Fruit fly (Drosophila melanogaster): ENCODE data around the gene CG3309.

Gene CG3309

DNA sequence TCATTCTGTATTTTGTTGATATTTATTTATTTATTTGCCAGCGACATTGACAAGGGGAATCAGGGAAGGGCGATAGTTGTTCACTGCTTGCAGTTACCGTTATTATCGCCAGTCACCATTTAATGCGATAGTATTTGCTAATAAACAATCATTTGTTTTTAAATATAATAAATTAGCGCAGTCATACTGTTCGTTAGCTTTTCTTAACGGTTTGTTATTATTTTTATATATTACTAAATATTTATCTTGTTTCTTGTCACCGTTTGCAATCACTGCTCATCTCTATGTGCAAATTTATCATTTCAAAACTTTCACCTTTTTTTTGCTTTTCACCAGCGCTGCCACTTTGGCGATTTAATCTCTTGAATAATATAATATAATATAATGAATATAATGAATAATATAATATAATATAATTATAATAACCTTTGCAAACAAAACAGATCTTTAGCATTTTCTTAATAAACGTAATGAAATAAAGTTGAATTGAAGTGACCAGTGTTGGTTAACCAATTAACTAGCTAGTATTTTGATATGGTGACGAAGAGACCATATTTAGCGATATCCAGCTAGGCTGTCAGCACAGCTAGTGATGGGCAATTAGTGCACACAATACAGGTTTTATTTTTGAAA lies at the start of gene CG3309, which contains the start of gene XRCC1 (continued):
- TF ChIP-seq row (GFP tag; IDR thresholded peaks at IDR 0.05) (peak; percentile 93), al (GFP tag; IDR thresholded peaks at IDR 0.05) (peak; percentile 59), CG33557 (GFP tag; optimal IDR thresholded peaks at IDR 0.05) (peak; percentile 46), CG34422 (GFP tag; IDR thresholded peaks at IDR 0.05) (peak; percentile 78; the same call in 2 of the 3 replicates), ssp (GFP tag; IDR thresholded peaks at IDR 0.05) (peak; percentile 48; the same call in 1 of the 2 replicates), CG11093 (GFP tag; IDR thresholded peaks at IDR 0.05) (no peak), ro (GFP tag; IDR thresholded peaks at IDR 0.05) (no peak), CTCF (GFP tag; optimal IDR thresholded peaks at IDR 0.05) (no peak), bigmax (GFP tag; optimal IDR thresholded peaks at IDR 0.05) (no peak), stc (GFP tag; IDR thresholded peaks at IDR 0.05) (peak; percentile 48; the same call in 1 of the 2 replicates), zf30C (GFP tag; optimal IDR thresholded peaks at IDR 0.05) (no peak), fd96Cb (tag; optimal IDR thresholded peaks at IDR 0.05) (peak; percentile 23), CG12104 (GFP tag; optimal IDR thresholded peaks at IDR 0.05) (peak; percentile 19), CG16813 (GFP tag; IDR thresholded peaks at IDR 0.05; ENCODE audit: partially characterized antibody) (peak; percentile 96), lov (optimal IDR thresholded peaks at IDR 0.05) (no peak), lov (GFP tag; IDR thresholded peaks at IDR 0.05) (no peak), Adf1 (GFP tag; IDR thresholded peaks at IDR 0.05) (peak; percentile 38; the same call in 1 of the 2 replicates), dmrt11E (tag; optimal IDR thresholded peaks at IDR 0.05) (peak; percentile 58), CG13296 (GFP tag; optimal IDR thresholded peaks at IDR 0.05) (no peak), dati (GFP tag; IDR thresholded peaks at IDR 0.05) (no peak), CG16815 (GFP tag; optimal IDR thresholded peaks at IDR 0.05) (peak; percentile 23), H15 (GFP tag; IDR thresholded peaks at IDR 0.05) (peak; percentile 54; the same call in 1 of the 3 replicates), inv (GFP tag; IDR thresholded peaks at IDR 0.05; ENCODE audit: partially characterized antibody) (peak; percentile 86), Hr51 (GFP tag; optimal IDR thresholded peaks at IDR 0.05) (peak in 1 of 2 experiments; percentile 29), en (GFP tag; optimal IDR thresholded peaks at IDR 0.05) (no peak), CG43689 (GFP tag; IDR thresholded peaks at IDR 0.05) (no peak), CG10431 (GFP tag; optimal IDR thresholded peaks at IDR 0.05) (no peak), ATbp (GFP tag; optimal IDR thresholded peaks at IDR 0.05) (no peak), CG2712 (tag; optimal IDR thresholded peaks at IDR 0.05) (peak; percentile 71), CG34224 (GFP tag; IDR thresholded peaks at IDR 0.05; ENCODE audit: partially characterized antibody) (peak; percentile 65), CG9437 (GFP tag; optimal IDR thresholded peaks at IDR 0.05) (peak; percentile 36), p53 (GFP tag; optimal IDR thresholded peaks at IDR 0.05) (no peak), chinmo (GFP tag; IDR thresholded peaks at IDR 0.05; ENCODE audit: partially characterized antibody) (0 out of 4 replicates have a peak, but pooled peaks have one; percentile 18), gro (GFP tag; optimal IDR thresholded peaks at IDR 0.05) (no peak), HLH4C (GFP tag; IDR thresholded peaks at IDR 0.05; ENCODE audit: partially characterized antibody) (peak; percentile 82), CG11398 (GFP tag; optimal IDR thresholded peaks at IDR 0.05) (no peak), pita (GFP tag; optimal IDR thresholded peaks at IDR 0.05) (no peak), Hr39 (optimal IDR thresholded peaks at IDR 0.05) (no peak), Ets97D (GFP tag; optimal IDR thresholded peaks at IDR 0.05) (no peak), D (optimal IDR thresholded peaks at IDR 0.05) (no peak), D (GFP tag; optimal IDR thresholded peaks at IDR 0.05) (peak; percentile 8), HmgD (GFP tag; optimal IDR thresholded peaks at IDR 0.05) (no peak), BtbVII (GFP tag; optimal IDR thresholded peaks at IDR 0.05) (no peak), cas (GFP tag; IDR thresholded peaks at IDR 0.05) (no peak), oc (tag; optimal IDR thresholded peaks at IDR 0.05) (no peak), Hr78 (GFP tag; optimal IDR thresholded peaks at IDR 0.05) (no peak), Bdp1 (GFP tag; optimal IDR thresholded peaks at IDR 0.05) (no peak), sim (GFP tag; IDR thresholded peaks at IDR 0.05) (no peak), shn (GFP tag; optimal IDR thresholded peaks at IDR 0.05) (no peak), E2f1 (GFP tag; IDR thresholded peaks at IDR 0.05) (peak; percentile 31; the same call in 1 of the 2 replicates), pho (GFP tag; optimal IDR thresholded peaks at IDR 0.05) (no peak)
